Fruit fly (Drosophila melanogaster): ENCODE results near the gene CG3222.

Gene CG3222

dm6 chr3L:9598688-9599087 is at the start of gene CG3222:
Gene CG3222, plus strand, starts transcription at chr3L:9598988.
- TF ChIP-seq CG17806 (tag; optimal IDR thresholded peaks at IDR 0.05) (no peak), CG8159 (tag; optimal IDR thresholded peaks at IDR 0.05) (no peak), CG13204 (GFP tag; optimal IDR thresholded peaks at IDR 0.05) (no peak), gl (tag; optimal IDR thresholded peaks at IDR 0.05) (no peak), Pif1A (GFP tag; optimal IDR thresholded peaks at IDR 0.05) (no peak), CG32121 (GFP tag; IDR thresholded peaks at IDR 0.05) (no peak), CG4496 (GFP tag; IDR thresholded peaks at IDR 0.05) (no peak), rn (GFP tag; IDR thresholded peaks at IDR 0.05) (no peak), CG14655 (GFP tag; optimal IDR thresholded peaks at IDR 0.05) (no peak), EcR (GFP tag; optimal IDR thresholded peaks at IDR 0.05) (no peak), Snoo (tag; optimal IDR thresholded peaks at IDR 0.05) (no peak), fd96Ca (GFP tag; IDR thresholded peaks at IDR 0.05) (no peak), CG10348 (GFP tag; IDR thresholded peaks at IDR 0.05) (no peak), CG34367 (tag; optimal IDR thresholded peaks at IDR 0.05) (no peak)

dm6 chr3L:9549690-9550303 is 49.0 kb upstream of the CG3222 start:
- TF ChIP-seq CG15710 (tag; optimal IDR thresholded peaks at IDR 0.05) (peak; percentile 77), CG14655 (GFP tag; optimal IDR thresholded peaks at IDR 0.05) (peak; percentile 88), Ets98B (GFP tag; IDR thresholded peaks at IDR 0.05) (peak; percentile 88), CG13204 (GFP tag; optimal IDR thresholded peaks at IDR 0.05) (peak; percentile 35), CG17806 (tag; optimal IDR thresholded peaks at IDR 0.05) (peak; percentile 70), D1 (tag; optimal IDR thresholded peaks at IDR 0.05) (no peak), CG8301 (tag; optimal IDR thresholded peaks at IDR 0.05) (peak; percentile 84), EcR (GFP tag; optimal IDR thresholded peaks at IDR 0.05) (peak; percentile 91), fd96Ca (GFP tag; IDR thresholded peaks at IDR 0.05) (peak; percentile 94), CG10348 (GFP tag; IDR thresholded peaks at IDR 0.05) (no peak), CG32121 (GFP tag; IDR thresholded peaks at IDR 0.05) (peak; percentile 71), CG9948 (tag; optimal IDR thresholded peaks at IDR 0.05) (peak; percentile 68), rn (GFP tag; IDR thresholded peaks at IDR 0.05) (peak; percentile 65; the same call in 1 of the 2 replicates), gl (tag; optimal IDR thresholded peaks at IDR 0.05) (peak; percentile 56), CG4496 (GFP tag; IDR thresholded peaks at IDR 0.05) (peak; percentile 86), Snoo (tag; optimal IDR thresholded peaks at IDR 0.05) (peak; percentile 75), Pif1B (GFP tag; optimal IDR thresholded peaks at IDR 0.05) (peak; percentile 83), CG12605 (GFP tag; IDR thresholded peaks at IDR 0.05) (peak; percentile 77), Pif1A (GFP tag; optimal IDR thresholded peaks at IDR 0.05) (peak; percentile 92), CG8159 (tag; optimal IDR thresholded peaks at IDR 0.05) (peak; percentile 75), CG34367 (tag; optimal IDR thresholded peaks at IDR 0.05) (peak; percentile 62)

dm6 chr3L:9550873-9551580 is 47.8 kb upstream of the CG3222 start:
- TF ChIP-seq Pif1A (GFP tag; optimal IDR thresholded peaks at IDR 0.05) (peak; percentile 72), CG32121 (GFP tag; IDR thresholded peaks at IDR 0.05) (no peak), CG10348 (GFP tag; IDR thresholded peaks at IDR 0.05) (no peak), Pif1B (GFP tag; optimal IDR thresholded peaks at IDR 0.05) (peak; percentile 77), EcR (GFP tag; optimal IDR thresholded peaks at IDR 0.05) (peak; percentile 93), D1 (tag; optimal IDR thresholded peaks at IDR 0.05) (no peak), Snoo (tag; optimal IDR thresholded peaks at IDR 0.05) (peak; percentile 52), CG15710 (tag; optimal IDR thresholded peaks at IDR 0.05) (peak; percentile 49), CG12605 (GFP tag; IDR thresholded peaks at IDR 0.05) (peak; percentile 43; the same call in 1 of the 2 replicates), CG34367 (tag; optimal IDR thresholded peaks at IDR 0.05) (peak; percentile 47), gl (tag; optimal IDR thresholded peaks at IDR 0.05) (peak; percentile 57), CG8159 (tag; optimal IDR thresholded peaks at IDR 0.05) (peak; percentile 60), CG13204 (GFP tag; optimal IDR thresholded peaks at IDR 0.05) (peak; percentile 71), CG17806 (tag; optimal IDR thresholded peaks at IDR 0.05) (peak; percentile 49), CG8301 (tag; optimal IDR thresholded peaks at IDR 0.05) (no peak), CG9948 (tag; optimal IDR thresholded peaks at IDR 0.05) (peak; percentile 36), CG4496 (GFP tag; IDR thresholded peaks at IDR 0.05) (peak; percentile 57; the same call in 2 of the 3 replicates), Ets98B (GFP tag; IDR thresholded peaks at IDR 0.05) (no peak; the same call in 1 of the 2 replicates), CG14655 (GFP tag; optimal IDR thresholded peaks at IDR 0.05) (no peak), fd96Ca (GFP tag; IDR thresholded peaks at IDR 0.05) (no peak), rn (GFP tag; IDR thresholded peaks at IDR 0.05) (no peak)

dm6 chr3L:9552190-9552809 is 46.5 kb upstream of the CG3222 start:
- TF ChIP-seq CG4496 (GFP tag; IDR thresholded peaks at IDR 0.05) (peak; percentile 14; the same call in 1 of the 3 replicates), EcR (GFP tag; optimal IDR thresholded peaks at IDR 0.05) (no peak)

- TF ChIP-seq gl (tag; optimal IDR thresholded peaks at IDR 0.05): no peak
- no peak for TF ChIP-seq Pif1A (GFP tag; optimal IDR thresholded peaks at IDR 0.05)
- TF ChIP-seq EcR (GFP tag; optimal IDR thresholded peaks at IDR 0.05): no peak
- no peak for TF ChIP-seq CG4496 (GFP tag; IDR thresholded peaks at IDR 0.05)
- TF ChIP-seq CG34367 (tag; optimal IDR thresholded peaks at IDR 0.05): no peak
- TF ChIP-seq CG15710 (tag; optimal IDR thresholded peaks at IDR 0.05): no peak
- TF ChIP-seq CG17806 (tag; optimal IDR thresholded peaks at IDR 0.05): no peak
- TF ChIP-seq CG12605 (GFP tag; IDR thresholded peaks at IDR 0.05): no peak
- TF ChIP-seq CG32121 (GFP tag; IDR thresholded peaks at IDR 0.05): no peak
- no peak for TF ChIP-seq Ets98B (GFP tag; IDR thresholded peaks at IDR 0.05)
Measured at dm6 chr3L:9555004-9555403, 43.8 kb upstream of the CG3222 start.

Measured in whole organism, pupa.